Worm (Caenorhabditis elegans): ENCODE data around the gene ZK682.7.

ce11 chrV:9303026-9303425 lies 11.1 kb upstream of the ZK682.7 start, which contains the start of gene nhr-39:
- TF ChIP-seq ama-1 (optimal IDR thresholded peaks at IDR 0.05) (no peak), hnd-1 (tag; optimal IDR thresholded peaks at IDR 0.05) (no peak), tbx-37 (GFP tag; conservative IDR thresholded peaks at IDR 0.05) (no peak), F13C5.2 (tag; optimal IDR thresholded peaks at IDR 0.05) (no peak), B0310.2 (tag; optimal IDR thresholded peaks at IDR 0.05) (no peak), ets-7 (tag; optimal IDR thresholded peaks at IDR 0.05) (no peak), sea-1 (GFP tag; conservative IDR thresholded peaks at IDR 0.05) (no peak)
